Worm (Caenorhabditis elegans): ENCODE data around the gene F53F4.17.

ce11 chrV:13559978-13560377 is 28.0 kb upstream of the F53F4.17 start, which contains the start of gene C56A3.8:
- TF ChIP-seq aly-2 (tag; optimal IDR thresholded peaks at IDR 0.05) (no peak), nhr-76 (tag; optimal IDR thresholded peaks at IDR 0.05) (no peak), rnt-1 (tag; optimal IDR thresholded peaks at IDR 0.05) (no peak), ztf-4 (tag; optimal IDR thresholded peaks at IDR 0.05) (no peak), unc-30 (tag; optimal IDR thresholded peaks at IDR 0.05) (no peak), fkh-4 (tag; optimal IDR thresholded peaks at IDR 0.05; ENCODE audit: borderline replicate concordance) (no peak), swsn-7 (tag; optimal IDR thresholded peaks at IDR 0.05) (no peak)

Data from whole organism, L1 larva.